Fruit fly (Drosophila melanogaster) whole organism, adult: ENCODE data around the gene CG15743.

Experiments
- CG12768 ChIP-seq: fragments of 200-800 bp; sonication (Bioruptor generic); optimal IDR thresholded peaks from 2 replicates; lab custom pipeline; 2017; ENCODE audit warnings: missing biosample characterization, missing genetic modification characterization, mild to moderate bottlenecking, moderate library complexity, missing genetic modification reagents
- CG14711 ChIP-seq: fragments of 200-800 bp; sonication (Bioruptor generic); optimal IDR thresholded peaks from 2 replicates; lab custom pipeline; 2018; ENCODE audit warnings: missing biosample characterization, mild to moderate bottlenecking, missing genetic modification characterization, moderate library complexity
- CG33017 ChIP-seq: fragments of 200-800 bp; sonication (Bioruptor generic); optimal IDR thresholded peaks from 2 replicates; lab custom pipeline; 2018; ENCODE audit warnings: missing biosample characterization, mild to moderate bottlenecking, missing genetic modification characterization, moderate library complexity
- CG7045 ChIP-seq: fragments of 200-800 bp; sonication (Bioruptor generic); optimal IDR thresholded peaks from 2 replicates; lab custom pipeline; 2017; ENCODE audit warnings: missing biosample characterization, mild to moderate bottlenecking, missing genetic modification characterization
- cic ChIP-seq: fragments of 200-800 bp; sonication (Bioruptor generic); optimal IDR thresholded peaks from 2 replicates; lab custom pipeline; 2017; ENCODE audit warnings: missing biosample characterization, mild to moderate bottlenecking, missing genetic modification characterization, moderate library complexity
- kay ChIP-seq: fragments of 200-800 bp; sonication (Bioruptor generic); peaks from one replicate; lab custom pipeline; 2016; ENCODE audit warnings: missing biosample characterization, missing genetic modification characterization, borderline replicate concordance
- ovo ChIP-seq: fragments of 200-800 bp; sonication (Bioruptor generic); optimal IDR thresholded peaks from 2 replicates; lab custom pipeline; 2016; ENCODE audit warnings: missing biosample characterization, missing genetic modification characterization

dm6 chrX:13303527-13303655 lies 17.9 kb downstream of the CG15743 start, which contains the start of gene IP3K2:
- TF ChIP-seq CG7045 (GFP tag; lab: Kevin White, UChicago) (no peak), CG14711 (tag; lab: Kevin White, UChicago) (no peak), CG12768 (GFP tag; lab: Kevin White, UChicago) (no peak), cic (GFP tag; lab: Kevin White, UChicago) (no peak), ovo (GFP tag; lab: Kevin White, UChicago) (no peak), CG33017 (tag; lab: Kevin White, UChicago) (no peak), kay (GFP tag; lab: Kevin White, UChicago) (peak; percentile 51)
